Worm (Caenorhabditis elegans) whole organism, L1 larva: ENCODE measurements around the gene arrd-7.
A peak's percentile ranks its signal among the peaks of the same experiment; 100 is the strongest.

Experiments
- C04F5.9 ChIP-seq: sonication (generic microtip); optimal IDR thresholded peaks from 2 replicates; lab custom pipeline; 2016; ENCODE audit warnings: missing genetic modification characterization, missing compliant biosample characterization
- C16A3.4 ChIP-seq: fragments of 150-350 bp; optimal IDR thresholded peaks from 2 replicates; lab custom pipeline; 2014; ENCODE audit warnings: missing biosample characterization, missing genetic modification characterization
- C34B4.2 ChIP-seq: sonication (generic microtip); optimal IDR thresholded peaks from 2 replicates; lab custom pipeline; 2017; ENCODE audit warnings: mild to moderate bottlenecking, missing genetic modification characterization, missing compliant biosample characterization
- F16B12.6 ChIP-seq: fragments of 150-350 bp; optimal IDR thresholded peaks from 2 replicates; lab custom pipeline; 2014; ENCODE audit warnings: missing biosample characterization, missing genetic modification characterization
- aha-1 ChIP-seq: fragments of 150-350 bp; optimal IDR thresholded peaks from 2 replicates; lab custom pipeline; 2014; ENCODE audit warnings: missing biosample characterization, missing genetic modification characterization
- ama-1 ChIP-seq: fragments of 150-350 bp; optimal IDR thresholded peaks from 2 replicates; lab custom pipeline; 2014
- ceh-90 ChIP-seq: sonication (generic microtip); optimal IDR thresholded peaks from 2 replicates; lab custom pipeline; 2016; ENCODE audit warnings: missing genetic modification characterization, missing compliant biosample characterization
- dpl-1 ChIP-seq, 3 experiments: fragments of 150-350 bp in 2 of 3; sonication (generic microtip) in 1 of 3; optimal IDR thresholded peaks; 2 replicates each; lab custom pipeline; 2014 to 2017; ENCODE audit warnings: missing biosample characterization in 3 of 3, missing genetic modification characterization in 3 of 3, missing genetic modification reagents in 3 of 3
- dsc-1 ChIP-seq: sonication (generic microtip); optimal IDR thresholded peaks from 2 replicates; lab custom pipeline; 2016; ENCODE audit warnings: mild to moderate bottlenecking, missing genetic modification characterization, missing compliant biosample characterization
- efl-1 ChIP-seq, 4 experiments: fragments of 150-350 bp; optimal IDR thresholded peaks in 3 of 4; peaks in 1 of 4; 1 replicate in 1 of 4; 2 replicates in 3 of 4; lab custom pipeline; 2014; ENCODE audit warnings: missing biosample characterization in 2 of 4, missing genetic modification characterization in 2 of 4, missing genetic modification reagents in 2 of 4
- efl-3 ChIP-seq: fragments of 200-800 bp; sonication (Bioruptor generic); optimal IDR thresholded peaks from 2 replicates; lab custom pipeline; 2018; ENCODE audit warnings: mild to moderate bottlenecking, missing genetic modification characterization, missing compliant biosample characterization
- egl-13 ChIP-seq: sonication (generic microtip); optimal IDR thresholded peaks from 2 replicates; lab custom pipeline; 2016; ENCODE audit warnings: missing genotype, missing genetic modification reagents, missing genetic modification characterization, missing compliant biosample characterization
- elt-2 ChIP-seq: sonication (generic microtip); optimal IDR thresholded peaks from 2 replicates; lab custom pipeline; 2016; ENCODE audit warnings: missing genetic modification characterization, mild to moderate bottlenecking, inconsistent platforms, missing compliant biosample characterization, missing genetic modification reagents
- elt-3 ChIP-seq, 6 experiments: fragments of 150-350 bp in 1 of 6; sonication (generic microtip); optimal IDR thresholded peaks; 2 replicates each; lab custom pipeline; 2017 to 2018; ENCODE audit warnings: missing biosample characterization in 6 of 6, missing genetic modification characterization in 6 of 6, inconsistent platforms in 1 of 6
- fkh-8 ChIP-seq: sonication (generic microtip); optimal IDR thresholded peaks from 2 replicates; lab custom pipeline; 2016; ENCODE audit warnings: mild to moderate bottlenecking, missing genetic modification characterization, missing compliant biosample characterization
- grh-1 ChIP-seq: fragments of 200-800 bp; sonication (Bioruptor generic); IDR thresholded peaks from 2 replicates; pipeline ENCODE4 v1.3.6; 2022; ENCODE audit warnings: missing genetic modification reagents, missing genetic modification characterization, missing compliant biosample characterization
- hlh-17 ChIP-seq: fragments of 200-800 bp; sonication (Bioruptor generic); optimal IDR thresholded peaks from 2 replicates; lab custom pipeline; 2018; ENCODE audit warnings: missing genetic modification characterization, mild to moderate bottlenecking, missing compliant biosample characterization, moderate library complexity, borderline replicate concordance
- hpl-2 ChIP-seq: fragments of 150-350 bp; optimal IDR thresholded peaks from 2 replicates; lab custom pipeline; 2014; ENCODE audit warnings: missing biosample characterization, missing genetic modification reagents, missing genetic modification characterization
- isw-1 ChIP-seq: fragments of 200-800 bp; sonication (Bioruptor generic); IDR thresholded peaks from 2 replicates; pipeline ENCODE4 v1.3.6; 2022; ENCODE audit warnings: missing genetic modification characterization, missing compliant biosample characterization
- lin-13 ChIP-seq: fragments of 150-350 bp; optimal IDR thresholded peaks from 2 replicates; lab custom pipeline; 2014; ENCODE audit warnings: missing biosample characterization, missing genetic modification reagents, missing genetic modification characterization
- lin-35 ChIP-seq, 2 experiments: fragments of 150-350 bp; optimal IDR thresholded peaks; 2 replicates each; lab custom pipeline; 2014; ENCODE audit warnings: missing biosample characterization in 2 of 2, missing genetic modification characterization in 2 of 2, missing genetic modification reagents in 2 of 2
- mdl-1 ChIP-seq, 2 experiments: fragments of 150-350 bp; optimal IDR thresholded peaks; 2 replicates each; lab custom pipeline; 2014 to 2017; ENCODE audit warnings: missing biosample characterization in 2 of 2, missing genetic modification characterization in 2 of 2, inconsistent platforms in 1 of 2
- mef-2 ChIP-seq: fragments of 150-350 bp; optimal IDR thresholded peaks from 2 replicates; lab custom pipeline; 2014; ENCODE audit warnings: missing biosample characterization, missing genetic modification characterization
- mep-1 ChIP-seq: fragments of 150-350 bp; optimal IDR thresholded peaks from 2 replicates; lab custom pipeline; 2014; ENCODE audit warnings: missing biosample characterization, missing genetic modification characterization
- nhr-20 ChIP-seq: sonication (generic microtip); optimal IDR thresholded peaks from 2 replicates; lab custom pipeline; 2016; ENCODE audit warnings: mild to moderate bottlenecking, missing genetic modification characterization, missing compliant biosample characterization
- nhr-237 ChIP-seq: fragments of 150-350 bp; optimal IDR thresholded peaks from 2 replicates; lab custom pipeline; 2014; ENCODE audit warnings: missing biosample characterization, missing genetic modification characterization
- nhr-28 ChIP-seq: fragments of 150-350 bp; optimal IDR thresholded peaks from 2 replicates; lab custom pipeline; 2014; ENCODE audit warnings: missing biosample characterization, missing genetic modification characterization
- nhr-71 ChIP-seq: sonication (generic microtip); optimal IDR thresholded peaks from 2 replicates; lab custom pipeline; 2016; ENCODE audit warnings: mild to moderate bottlenecking, missing genetic modification characterization, moderate library complexity, missing compliant biosample characterization
- nhr-77 ChIP-seq: fragments of 150-350 bp; optimal IDR thresholded peaks from 2 replicates; lab custom pipeline; 2014; ENCODE audit warnings: missing biosample characterization, missing genetic modification characterization
- nhr-90 ChIP-seq: sonication (generic microtip); optimal IDR thresholded peaks from 2 replicates; lab custom pipeline; 2016; ENCODE audit warnings: mild to moderate bottlenecking, missing genetic modification characterization, missing compliant biosample characterization; ENCODE audit not compliant: poor library complexity
- pqm-1 ChIP-seq: sonication (generic microtip); optimal IDR thresholded peaks from 3 replicates; lab custom pipeline; 2017; ENCODE audit warnings: missing biosample characterization, missing genetic modification characterization
- rnt-1 ChIP-seq: sonication (generic microtip); optimal IDR thresholded peaks from 2 replicates; lab custom pipeline; 2016; ENCODE audit warnings: mild to moderate bottlenecking, missing genetic modification characterization, moderate library complexity, missing compliant biosample characterization
- snu-23 ChIP-seq: sonication (generic microtip); optimal IDR thresholded peaks from 2 replicates; lab custom pipeline; 2016; ENCODE audit warnings: missing genetic modification characterization, missing compliant biosample characterization
- sox-4 ChIP-seq: sonication (generic microtip); optimal IDR thresholded peaks from 2 replicates; lab custom pipeline; 2016; ENCODE audit warnings: missing genetic modification characterization, missing compliant biosample characterization
- sptf-1 ChIP-seq: fragments of 150-350 bp; optimal IDR thresholded peaks from 2 replicates; lab custom pipeline; 2014; ENCODE audit warnings: missing biosample characterization, missing genetic modification characterization
- swsn-7 ChIP-seq: sonication (generic microtip); optimal IDR thresholded peaks from 2 replicates; lab custom pipeline; 2016; ENCODE audit warnings: missing genetic modification characterization, missing compliant biosample characterization
- tbx-2 ChIP-seq: sonication (generic microtip); optimal IDR thresholded peaks from 2 replicates; lab custom pipeline; 2016; ENCODE audit warnings: missing genetic modification characterization, missing compliant biosample characterization
- unc-30 ChIP-seq: sonication (generic microtip); optimal IDR thresholded peaks from 2 replicates; lab custom pipeline; 2017; ENCODE audit warnings: missing biosample characterization, missing genetic modification characterization
- vab-15 ChIP-seq: sonication (generic microtip); optimal IDR thresholded peaks from 2 replicates; lab custom pipeline; 2017; ENCODE audit warnings: missing genotype, mild to moderate bottlenecking, missing genetic modification characterization, missing compliant biosample characterization
- xbp-1 ChIP-seq: sonication (generic microtip); optimal IDR thresholded peaks from 2 replicates; lab custom pipeline; 2016; ENCODE audit warnings: missing genetic modification characterization, missing compliant biosample characterization
- zag-1 ChIP-seq: fragments of 150-350 bp; optimal IDR thresholded peaks from 2 replicates; lab custom pipeline; 2014; ENCODE audit warnings: missing biosample characterization, missing genetic modification characterization

Gene arrd-7

DNA sequence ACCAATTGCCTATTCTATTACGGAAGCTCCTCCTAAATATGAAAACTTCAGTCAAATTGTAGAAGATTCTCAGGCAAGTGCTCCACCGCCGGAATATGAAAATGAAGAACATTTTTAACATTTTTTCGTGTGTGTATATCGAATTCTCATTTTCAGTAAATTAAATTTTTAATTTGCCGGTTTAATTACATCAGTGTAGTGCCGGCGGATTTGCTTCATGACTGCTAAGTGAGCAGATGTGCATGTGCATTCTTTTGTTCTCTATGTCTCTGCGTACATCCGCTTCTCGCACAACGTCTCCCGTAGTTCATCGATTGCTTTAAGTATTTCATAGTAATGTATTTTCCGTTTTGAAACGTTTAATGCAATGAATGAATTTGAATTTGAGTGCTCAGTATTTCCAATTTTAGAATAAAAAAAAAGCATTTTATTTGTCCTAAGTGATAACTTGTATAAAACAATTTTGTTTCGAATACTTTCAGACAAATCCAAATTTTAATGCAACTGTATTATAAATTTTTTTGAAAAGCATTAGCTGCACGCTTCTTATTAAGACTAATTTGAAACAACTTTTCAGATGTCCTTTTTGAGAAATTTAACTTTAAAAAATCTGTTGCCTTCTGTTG lies 5.1 kb upstream of the arrd-7 start, which contains the start of gene Y17G7B.22:
Gene Y17G7B.22 (plus strand): TSS at position 576 of the 626 bp plus-strand sequence.
- TF ChIP-seq grh-1 (GFP tag; lab: Robert Waterston, UW) (no peak), egl-13 (tag; lab: Kevin White, UChicago) (no peak), nhr-28 (no peak), vab-15 (tag; lab: Kevin White, UChicago) (no peak), fkh-8 (tag; lab: Kevin White, UChicago) (no peak), isw-1 (GFP tag; lab: Robert Waterston, UW) (no peak), nhr-20 (tag; lab: Kevin White, UChicago) (no peak), swsn-7 (tag; lab: Kevin White, UChicago) (no peak), mef-2 (tag; lab: Kevin White, UChicago) (no peak), dsc-1 (no peak), C04F5.9 (tag; lab: Kevin White, UChicago) (no peak), pqm-1 (no peak), xbp-1 (tag; lab: Kevin White, UChicago) (no peak), mdl-1 (tag; optimal IDR thresholded peaks at IDR 0.05; lab: Kevin White, UChicago) (no peak), efl-3 (no peak), lin-13 (no peak), aha-1 (tag; lab: Kevin White, UChicago) (no peak), nhr-77 (tag; lab: Kevin White, UChicago) (no peak), ceh-90 (no peak), zag-1 (tag; lab: Kevin White, UChicago) (no peak)

DNA sequence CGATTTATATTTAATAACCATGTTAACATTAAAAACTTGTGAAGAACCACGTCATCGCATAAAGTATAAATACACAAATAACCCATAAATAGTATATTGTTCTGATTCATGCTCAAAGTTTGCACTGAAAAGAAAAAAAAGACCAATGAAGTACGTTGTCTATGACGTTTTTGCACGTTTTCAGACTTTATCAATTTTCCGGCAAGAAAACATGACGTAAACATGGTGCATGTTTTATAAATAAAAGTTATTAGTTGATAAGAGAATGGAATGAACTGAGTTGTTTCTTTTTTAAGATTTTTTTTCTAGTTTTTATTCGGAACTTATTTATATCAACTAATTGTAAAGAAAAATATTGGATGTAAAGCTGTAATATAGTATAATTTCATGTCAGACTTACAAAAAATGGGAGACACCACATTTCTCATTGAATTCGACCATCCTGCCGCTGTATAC lies 2.3 kb upstream of the arrd-7 start, which contains the start of gene arrd-8:
Gene arrd-8 (plus strand): TSS at position 406 of the 456 bp plus-strand sequence.
- TF ChIP-seq ama-1 (lab: Kevin White, UChicago) (no peak), elt-2 (tag; lab: Kevin White, UChicago) (peak; percentile 19), efl-1 (optimal IDR thresholded peaks at IDR 0.05; lab: Kevin White, UChicago) (no peak), efl-1 (GFP tag; optimal IDR thresholded peaks at IDR 0.05 in 1 of 2; lab: Kevin White, UChicago) (peak in 1 of 2 experiments; percentile 62), F16B12.6 (tag; lab: Kevin White, UChicago) (no peak), C16A3.4 (tag; lab: Kevin White, UChicago) (no peak)

DNA sequence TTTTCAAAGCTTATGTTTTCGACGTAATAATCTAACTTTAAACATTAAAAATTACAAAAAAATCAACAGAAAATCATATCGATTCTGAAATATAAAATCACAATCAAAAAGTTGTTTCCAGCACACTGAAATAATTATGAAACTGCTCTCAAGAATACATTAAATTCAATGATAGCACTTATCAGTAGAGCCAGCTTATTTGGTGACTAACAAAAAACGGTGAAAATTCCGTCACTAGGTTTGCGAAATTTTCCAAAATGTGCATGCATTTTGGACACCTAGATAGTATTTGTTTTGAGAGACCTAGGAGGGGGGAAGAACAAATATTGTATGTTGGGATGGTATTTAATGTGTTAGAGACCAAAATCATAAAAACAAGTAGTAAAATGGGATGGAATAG lies 655 bp upstream of the arrd-7 start:
- TF ChIP-seq hlh-17 (GFP tag; lab: Kevin White, UChicago): no peak
- peak in 1 of 2 experiments; percentile 6 for TF ChIP-seq lin-35 (GFP tag; optimal IDR thresholded peaks at IDR 0.05; lab: Kevin White, UChicago)
- TF ChIP-seq elt-2 (tag; lab: Kevin White, UChicago): peak; percentile 36
- TF ChIP-seq, all 84 proteins: peak for 2

DNA sequence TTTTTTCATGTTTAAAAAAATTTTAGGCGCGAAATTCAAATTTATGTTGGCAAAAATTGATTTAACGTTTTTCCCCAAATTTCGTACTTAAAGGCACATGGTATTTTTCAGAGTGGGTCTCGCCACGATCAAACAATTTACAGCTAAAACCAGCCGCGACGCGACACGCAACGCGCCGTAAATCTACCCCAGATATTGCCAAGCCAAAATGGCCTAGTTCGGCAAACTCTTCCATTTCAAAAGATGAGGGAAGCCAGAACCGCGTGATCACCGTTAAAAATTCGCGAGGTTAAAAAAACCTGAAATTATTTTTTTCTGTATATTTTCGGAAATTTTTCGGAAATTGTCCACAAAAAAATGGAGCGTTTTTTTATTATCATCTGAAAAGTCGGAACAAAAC lies 2.5 kb downstream of the arrd-7 start:
- TF ChIP-seq efl-1 (optimal IDR thresholded peaks at IDR 0.05; lab: Kevin White, UChicago) (no peak), efl-1 (GFP tag; optimal IDR thresholded peaks at IDR 0.05 in 1 of 2; lab: Kevin White, UChicago) (peak in 1 of 2 experiments; percentile 81), mdl-1 (tag; optimal IDR thresholded peaks at IDR 0.05; lab: Kevin White, UChicago) (no peak), mep-1 (tag; lab: Kevin White, UChicago) (no peak), nhr-237 (tag; lab: Kevin White, UChicago) (no peak), ama-1 (lab: Kevin White, UChicago) (no peak), sptf-1 (tag; lab: Kevin White, UChicago) (no peak), C34B4.2 (no peak), nhr-71 (tag; lab: Kevin White, UChicago) (peak; percentile 16)

DNA sequence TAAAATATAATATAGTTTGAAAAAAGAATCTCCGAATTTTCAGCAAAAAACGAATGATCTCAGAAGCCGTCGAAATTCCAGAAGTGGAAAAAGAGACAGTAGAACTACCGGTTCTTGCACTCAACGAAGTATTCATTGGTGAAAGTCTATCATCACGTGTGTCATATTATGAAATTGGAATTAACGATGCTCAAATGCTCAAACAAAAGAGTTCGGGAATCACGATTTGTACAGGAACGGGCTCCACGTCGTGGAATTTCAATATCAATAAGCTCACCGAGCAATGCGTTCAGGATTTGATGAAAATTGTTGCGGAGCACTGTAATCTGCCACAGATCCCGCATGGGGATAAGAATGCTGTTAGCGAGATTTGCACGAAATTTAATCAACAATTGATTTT lies 4.1 kb downstream of the arrd-7 start:
- TF ChIP-seq sox-4 (tag; lab: Kevin White, UChicago) (no peak), zag-1 (tag; lab: Kevin White, UChicago) (no peak), rnt-1 (no peak), snu-23 (GFP tag; lab: Kevin White, UChicago) (no peak), dpl-1 (GFP tag; optimal IDR thresholded peaks at IDR 0.05; lab: Kevin White, UChicago) (no peak), elt-3 (tag; optimal IDR thresholded peaks at IDR 0.05; lab: Kevin White, UChicago) (no peak), unc-30 (tag; lab: Kevin White, UChicago) (no peak), nhr-90 (tag; lab: Kevin White, UChicago) (peak; percentile 8), hpl-2 (GFP tag; lab: Kevin White, UChicago) (peak; percentile 20), tbx-2 (no peak)
